Worm (Caenorhabditis elegans): Measurements from ENCODE around the gene his-7.

DNA sequence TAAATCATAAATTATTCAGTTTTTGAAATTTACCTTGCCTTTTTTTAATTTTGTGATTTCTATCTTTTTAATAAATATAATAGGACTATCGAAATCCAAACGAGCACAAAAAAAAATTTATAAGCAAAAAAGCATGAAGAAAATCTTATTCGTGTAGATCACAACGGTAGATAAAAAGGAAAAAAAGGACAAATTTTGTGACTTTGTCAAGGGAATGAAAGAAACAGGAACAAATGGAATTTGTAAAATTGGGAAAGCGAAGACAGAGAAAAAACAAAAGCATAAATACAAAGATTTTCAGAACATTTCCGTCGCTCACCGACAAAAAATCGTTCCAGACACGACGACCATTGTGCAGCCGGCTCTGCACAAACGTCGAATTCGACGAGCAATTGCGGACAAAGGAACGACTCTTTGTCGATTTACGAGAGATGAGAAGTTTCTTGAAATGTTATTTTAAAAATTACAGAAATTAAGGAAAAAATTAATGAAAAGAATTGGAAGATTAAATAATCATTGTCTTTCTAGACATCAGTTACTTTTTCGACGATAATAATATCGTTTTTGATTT lies 14.3 kb upstream of the his-7 start, which contains the start of gene F45F2.10:
- TF ChIP-seq flt-1 (GFP tag; IDR thresholded peaks at IDR 0.05) (no peak), med-1 (GFP tag; optimal IDR thresholded peaks at IDR 0.05; ENCODE audit: insufficient read depth) (no peak), tab-1 (GFP tag; IDR thresholded peaks at IDR 0.05) (no peak), ztf-29 (GFP tag; IDR thresholded peaks at IDR 0.05) (no peak), ref-1 (GFP tag; conservative IDR thresholded peaks at IDR 0.05) (no peak), T22C8.4 (GFP tag; IDR thresholded peaks at IDR 0.05) (no peak), ztf-23 (GFP tag; IDR thresholded peaks at IDR 0.05) (no peak), cog-1 (tag; optimal IDR thresholded peaks at IDR 0.05) (no peak)

All from whole organism, midembryonic.